Worm (Caenorhabditis elegans) whole organism, L2 larva: ENCODE results near the gene slc-25A10.

Experiments used
- C34F6.9 ChIP-seq: fragments of 150-350 bp; optimal IDR thresholded peaks from 2 replicates; lab custom pipeline; 2014; ENCODE audit warnings: missing biosample characterization, missing genetic modification characterization
- F13H6.1 ChIP-seq: sonication (generic microtip); optimal IDR thresholded peaks from 2 replicates; lab custom pipeline; 2016; ENCODE audit warnings: missing genetic modification characterization, missing compliant biosample characterization
- Y55F3AM.14 ChIP-seq: fragments of 200-800 bp; sonication (Bioruptor generic); optimal IDR thresholded peaks from 2 replicates; lab custom pipeline; 2018; ENCODE audit warnings: mild to moderate bottlenecking, missing genetic modification characterization, missing compliant biosample characterization
- ZK546.5 ChIP-seq: sonication (generic microtip); optimal IDR thresholded peaks from 2 replicates; lab custom pipeline; 2017; ENCODE audit warnings: missing biosample characterization, missing genetic modification characterization
- blmp-1 ChIP-seq: sonication (generic microtip); optimal IDR thresholded peaks from 2 replicates; lab custom pipeline; 2017; ENCODE audit warnings: missing genetic modification characterization, mild to moderate bottlenecking, missing compliant biosample characterization, antibody characterized with exemption, moderate library complexity; ENCODE audit not compliant: insufficient read depth
- ceh-16 ChIP-seq: fragments of 150-350 bp; optimal IDR thresholded peaks from 2 replicates; lab custom pipeline; 2014; ENCODE audit warnings: missing biosample characterization, missing genetic modification characterization
- crh-2 ChIP-seq: sonication (generic microtip); optimal IDR thresholded peaks from 2 replicates; lab custom pipeline; 2017; ENCODE audit warnings: missing biosample characterization, missing genetic modification characterization
- dmd-4 ChIP-seq: sonication (generic microtip); optimal IDR thresholded peaks from 2 replicates; lab custom pipeline; 2017; ENCODE audit warnings: missing biosample characterization, missing genetic modification characterization
- egl-27 ChIP-seq: sonication (generic microtip); optimal IDR thresholded peaks from 3 replicates; lab custom pipeline; 2017; ENCODE audit warnings: missing biosample characterization, missing genetic modification reagents, missing genetic modification characterization
- elt-1 ChIP-seq: fragments of 150-350 bp; optimal IDR thresholded peaks from 2 replicates; lab custom pipeline; 2014; ENCODE audit warnings: missing biosample characterization, missing genetic modification characterization
- gmeb-1 ChIP-seq: fragments of 150-350 bp; optimal IDR thresholded peaks from 2 replicates; lab custom pipeline; 2014; ENCODE audit warnings: missing biosample characterization, missing genetic modification characterization
- lsy-2 ChIP-seq, 2 experiments: fragments of 150-350 bp in 1 of 2; sonication (generic microtip) in 1 of 2; optimal IDR thresholded peaks; 2 replicates each; lab custom pipeline; 2014 to 2017; ENCODE audit warnings: missing biosample characterization in 2 of 2, missing genetic modification characterization in 2 of 2
- mab-5 ChIP-seq: fragments of 150-350 bp; optimal IDR thresholded peaks from 2 replicates; lab custom pipeline; 2014; ENCODE audit warnings: missing biosample characterization, missing genetic modification characterization
- mdl-1 ChIP-seq, 2 experiments: fragments of 150-350 bp in 1 of 2; sonication (generic microtip) in 1 of 2; optimal IDR thresholded peaks; 2 replicates each; lab custom pipeline; 2017; ENCODE audit warnings: missing biosample characterization in 2 of 2, missing genetic modification characterization in 2 of 2
- nhr-10 ChIP-seq: sonication (generic microtip); optimal IDR thresholded peaks from 2 replicates; lab custom pipeline; 2017; ENCODE audit warnings: missing biosample characterization, missing genetic modification characterization
- nhr-12 ChIP-seq: fragments of 150-350 bp; optimal IDR thresholded peaks from 2 replicates; lab custom pipeline; 2014; ENCODE audit warnings: missing biosample characterization, missing genetic modification characterization
- nhr-129 ChIP-seq: fragments of 150-350 bp; optimal IDR thresholded peaks from 2 replicates; lab custom pipeline; 2014; ENCODE audit warnings: missing biosample characterization, missing genetic modification characterization
- nhr-21 ChIP-seq: fragments of 150-350 bp; optimal IDR thresholded peaks from 2 replicates; lab custom pipeline; 2014; ENCODE audit warnings: missing biosample characterization, missing genetic modification characterization
- nhr-23 ChIP-seq: fragments of 150-350 bp; optimal IDR thresholded peaks from 2 replicates; lab custom pipeline; 2014; ENCODE audit warnings: missing biosample characterization, missing genetic modification reagents, missing genetic modification characterization
- nhr-237 ChIP-seq: fragments of 150-350 bp; optimal IDR thresholded peaks from 2 replicates; lab custom pipeline; 2014; ENCODE audit warnings: missing biosample characterization, missing genetic modification characterization
- nhr-25 ChIP-seq: fragments of 150-350 bp; sonication (generic microtip); optimal IDR thresholded peaks from 3 replicates; lab custom pipeline; 2014; ENCODE audit warnings: missing biosample characterization, missing genetic modification characterization
- nhr-6 ChIP-seq: fragments of 150-350 bp; optimal IDR thresholded peaks from 2 replicates; lab custom pipeline; 2014; ENCODE audit warnings: missing biosample characterization, missing genetic modification characterization
- peb-1 ChIP-seq: fragments of 150-350 bp; optimal IDR thresholded peaks from 2 replicates; lab custom pipeline; 2014; ENCODE audit warnings: missing biosample characterization, missing genetic modification characterization
- sem-4 ChIP-seq: fragments of 150-350 bp; optimal IDR thresholded peaks from 2 replicates; lab custom pipeline; 2014; ENCODE audit warnings: missing biosample characterization, missing genetic modification reagents, missing genetic modification characterization
- sma-3 ChIP-seq: sonication (generic microtip); optimal IDR thresholded peaks from 2 replicates; lab custom pipeline; 2016; ENCODE audit warnings: missing genetic modification reagents, missing genetic modification characterization, missing compliant biosample characterization
- sma-9 ChIP-seq, 2 experiments: fragments of 150-350 bp in 1 of 2; sonication (generic microtip) in 1 of 2; optimal IDR thresholded peaks; 2 replicates each; lab custom pipeline; 2014 to 2016; ENCODE audit warnings: missing genetic modification characterization in 2 of 2, mild to moderate bottlenecking in 1 of 2, missing biosample characterization in 1 of 2, missing compliant biosample characterization in 1 of 2, missing genetic modification reagents in 1 of 2, moderate library complexity in 1 of 2
- snpc-4 ChIP-seq: fragments of 150-350 bp; optimal IDR thresholded peaks from 2 replicates; lab custom pipeline; 2014; ENCODE audit warnings: missing biosample characterization, missing genetic modification characterization
- unc-62 ChIP-seq: fragments of 150-350 bp; optimal IDR thresholded peaks from 2 replicates; lab custom pipeline; 2014; ENCODE audit warnings: missing biosample characterization, missing genetic modification reagents, missing genetic modification characterization
- zag-1 ChIP-seq: fragments of 150-350 bp; optimal IDR thresholded peaks from 2 replicates; lab custom pipeline; 2014; ENCODE audit warnings: missing biosample characterization, missing genetic modification characterization
- ztf-11 ChIP-seq: sonication (generic microtip); optimal IDR thresholded peaks from 2 replicates; lab custom pipeline; 2017; ENCODE audit warnings: missing biosample characterization, missing genetic modification characterization

slc-25A10 gene

DNA sequence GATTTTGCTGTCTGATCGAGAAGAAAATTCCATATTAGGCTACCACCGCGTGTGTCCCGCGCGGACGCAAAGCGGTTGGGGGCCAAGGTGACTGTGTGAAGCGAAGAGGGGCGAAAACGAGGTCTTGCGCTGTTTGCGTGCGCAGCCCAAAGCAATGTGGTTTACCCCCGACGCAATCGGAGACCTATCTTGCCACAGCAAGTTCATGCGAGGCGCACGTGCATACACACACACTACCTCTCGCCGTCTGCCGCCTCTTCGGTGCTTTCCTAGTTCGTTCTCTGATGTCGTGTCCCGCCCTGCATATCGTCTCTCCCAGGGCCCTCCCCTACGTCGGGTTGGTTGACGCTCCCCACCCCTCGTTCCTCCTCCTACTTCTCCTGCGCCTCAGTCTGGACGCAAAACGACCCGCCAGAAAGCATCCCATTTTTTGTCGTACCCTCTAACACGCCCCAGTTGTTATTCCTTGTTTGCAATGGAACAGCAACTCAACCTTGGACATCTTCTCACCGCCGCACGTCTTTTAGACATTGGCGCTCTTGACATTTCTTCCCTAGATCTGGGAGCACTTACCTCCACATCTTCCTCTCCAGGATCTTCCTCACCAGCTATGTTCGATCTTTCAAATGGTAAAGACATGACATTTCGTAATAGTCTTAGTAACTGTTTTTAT is 16.7 kb upstream of the slc-25A10 start, which contains the start of gene mdl-1 (continued):
- TF ChIP-seq Y55F3AM.14 (GFP tag; lab: Kevin White, UChicago) (peak; percentile 83), snpc-4 (tag; lab: Kevin White, UChicago) (peak; percentile 73), nhr-12 (tag; lab: Kevin White, UChicago) (no peak), zag-1 (tag; lab: Kevin White, UChicago) (peak; percentile 93), mab-5 (peak; percentile 70), egl-27 (tag; lab: Kevin White, UChicago) (peak; percentile 84), nhr-6 (peak; percentile 65), nhr-237 (tag; lab: Kevin White, UChicago) (no peak)

DNA sequence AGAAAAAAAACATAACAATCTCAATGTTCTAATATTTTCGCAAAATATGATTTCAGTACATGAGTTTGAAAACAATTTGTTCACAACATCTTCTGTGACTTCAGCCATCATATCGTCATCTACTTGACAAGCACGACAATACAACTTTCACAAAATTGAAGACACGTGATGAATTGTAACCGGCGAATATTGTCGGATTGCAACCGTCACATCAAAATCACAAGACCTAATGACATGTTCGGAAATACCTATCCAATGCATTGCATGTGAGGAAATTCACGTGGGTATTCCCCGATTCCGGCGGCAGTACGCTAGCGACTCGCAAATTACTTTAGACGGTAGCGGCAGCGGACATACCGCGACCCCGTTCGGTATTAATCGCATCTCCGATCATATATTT is 16.1 kb upstream of the slc-25A10 start:
- TF ChIP-seq sma-9 (GFP tag; optimal IDR thresholded peaks at IDR 0.05; lab: Kevin White, UChicago) (peak; percentile 98), sma-9 (tag; optimal IDR thresholded peaks at IDR 0.05; lab: Kevin White, UChicago) (no peak), gmeb-1 (tag; lab: Kevin White, UChicago) (peak; percentile 40), unc-62 (GFP tag; lab: Kevin White, UChicago) (peak; percentile 53), nhr-21 (tag; lab: Kevin White, UChicago) (peak; percentile 85), crh-2 (tag; lab: Kevin White, UChicago) (peak; percentile 71), nhr-10 (tag; lab: Kevin White, UChicago) (no peak), nhr-6 (peak; percentile 68), nhr-129 (peak; percentile 70), egl-27 (tag; lab: Kevin White, UChicago) (peak; percentile 86), peb-1 (tag; lab: Kevin White, UChicago) (no peak), elt-1 (tag; lab: Kevin White, UChicago) (no peak), sma-3 (peak; percentile 89), nhr-25 (tag; lab: Kevin White, UChicago) (peak; percentile 96), blmp-1 (tag; lab: Kevin White, UChicago) (peak; percentile 91), ztf-11 (tag; lab: Kevin White, UChicago) (no peak), mdl-1 (tag; optimal IDR thresholded peaks at IDR 0.05; lab: Kevin White, UChicago) (peak in 1 of 2 experiments; percentile 90), ceh-16 (tag; lab: Kevin White, UChicago) (peak; percentile 61), lsy-2 (tag; optimal IDR thresholded peaks at IDR 0.05; lab: Kevin White, UChicago) (peak in 1 of 2 experiments; percentile 35), sem-4 (tag; lab: Kevin White, UChicago) (peak; percentile 15)

DNA sequence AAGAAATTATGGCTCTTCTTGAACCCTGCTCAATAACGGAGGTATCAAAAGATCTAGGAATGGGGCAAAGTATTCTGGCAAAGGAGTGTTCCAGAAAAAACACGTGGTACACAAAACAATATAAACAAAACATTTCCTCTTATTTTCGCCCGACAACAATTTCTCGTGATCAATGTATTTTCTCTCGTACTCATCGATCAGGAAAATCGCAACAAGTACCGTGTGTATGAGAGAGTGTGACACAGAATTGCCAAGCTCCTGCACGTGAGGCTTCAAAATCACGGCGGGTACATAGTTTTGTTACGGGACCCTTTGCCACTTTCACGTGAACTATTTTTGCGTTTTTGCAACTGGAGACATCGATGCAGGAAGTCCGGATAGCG is 15.5 kb upstream of the slc-25A10 start:
- TF ChIP-seq lsy-2 (tag; optimal IDR thresholded peaks at IDR 0.05; lab: Kevin White, UChicago) (peak in 1 of 2 experiments; percentile 62), peb-1 (tag; lab: Kevin White, UChicago) (no peak), dmd-4 (tag; lab: Kevin White, UChicago) (no peak), nhr-6 (peak; percentile 0), sma-3 (peak; percentile 29), nhr-12 (tag; lab: Kevin White, UChicago) (no peak), F13H6.1 (tag; lab: Kevin White, UChicago) (peak; percentile 64), nhr-129 (peak; percentile 88), C34F6.9 (tag; lab: Kevin White, UChicago) (peak; percentile 29), sma-9 (GFP tag; optimal IDR thresholded peaks at IDR 0.05; lab: Kevin White, UChicago) (peak; percentile 78), sma-9 (tag; optimal IDR thresholded peaks at IDR 0.05; lab: Kevin White, UChicago) (no peak), ZK546.5 (tag; lab: Kevin White, UChicago) (no peak), nhr-25 (tag; lab: Kevin White, UChicago) (peak; percentile 30), gmeb-1 (tag; lab: Kevin White, UChicago) (peak; percentile 48)

DNA sequence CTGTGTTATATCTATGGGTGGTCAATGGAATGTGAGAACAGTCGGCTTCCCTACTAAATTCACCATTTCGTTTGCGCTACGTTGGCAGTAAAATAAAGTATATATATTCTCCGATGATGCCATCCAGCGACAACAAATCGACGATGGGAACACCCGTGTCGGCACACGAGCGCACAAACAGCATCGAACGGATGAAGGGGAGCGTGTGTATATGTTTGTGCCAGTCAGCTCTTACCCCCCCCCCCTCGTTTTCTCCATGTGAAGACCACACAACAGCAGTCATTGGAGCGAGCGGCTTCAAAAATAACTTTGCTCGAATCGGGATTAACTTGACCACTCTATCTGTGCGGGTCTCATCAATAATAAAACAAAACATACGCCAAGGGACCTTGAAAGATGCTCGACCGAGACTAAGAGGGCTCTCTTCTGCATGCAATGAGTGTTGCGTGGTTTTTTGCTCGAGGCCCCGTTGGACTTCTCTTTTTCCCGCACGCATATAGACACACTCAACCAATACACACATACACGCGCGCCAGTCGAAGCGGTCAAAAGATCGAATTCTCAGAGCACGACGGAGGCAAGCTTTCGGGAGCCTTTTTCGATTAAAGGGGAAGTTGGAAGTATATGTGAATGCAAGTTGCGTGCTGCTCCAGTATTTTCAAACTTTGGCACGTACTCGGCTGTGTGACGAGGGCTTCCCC is 15.0 kb upstream of the slc-25A10 start:
- TF ChIP-seq nhr-23, result no peak
- TF ChIP-seq zag-1 (tag; lab: Kevin White, UChicago), result peak; percentile 67
- TF ChIP-seq nhr-129, result no peak
- TF ChIP-seq mdl-1 (tag; optimal IDR thresholded peaks at IDR 0.05; lab: Kevin White, UChicago), result peak; percentile 96 to 99
- peak; percentile 38 for TF ChIP-seq sma-9 (GFP tag; optimal IDR thresholded peaks at IDR 0.05; lab: Kevin White, UChicago)
- TF ChIP-seq sma-9 (tag; optimal IDR thresholded peaks at IDR 0.05; lab: Kevin White, UChicago), result no peak
- TF ChIP-seq mab-5, result peak; percentile 29
- TF ChIP-seq, all 48 proteins: peak for 4
